Fruit fly (Drosophila melanogaster): ENCODE data around the gene CheA84a.

DNA sequence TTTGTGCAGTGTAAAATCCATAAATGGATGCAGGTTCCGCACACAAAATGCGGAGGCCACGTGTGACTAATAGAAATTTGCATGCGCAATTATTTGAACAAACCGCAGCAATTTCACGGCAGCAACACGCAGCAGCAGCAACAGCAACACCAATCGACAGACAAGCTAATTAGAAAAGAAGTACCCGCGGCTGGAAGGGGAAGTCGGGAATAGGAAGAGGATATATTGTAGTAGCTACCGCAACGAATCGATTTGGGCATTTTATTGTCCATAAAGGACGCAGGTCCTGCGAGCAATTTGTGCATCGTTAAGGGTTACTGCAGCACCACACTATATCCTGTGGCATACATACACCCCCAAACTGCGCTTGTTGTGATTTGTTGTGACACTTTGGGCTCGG is 11.5 kb downstream of the CheA84a start:
- TF ChIP-seq Sox102F (GFP tag; optimal IDR thresholded peaks at IDR 0.05) (no peak), slp2 (GFP tag; optimal IDR thresholded peaks at IDR 0.05) (no peak), Ptx1 (GFP tag; IDR thresholded peaks at IDR 0.05) (no peak), Hmr (GFP tag; optimal IDR thresholded peaks at IDR 0.05) (no peak), CG6683 (GFP tag; optimal IDR thresholded peaks at IDR 0.05) (no peak), rib (GFP tag; IDR thresholded peaks at IDR 0.05) (no peak), nau (GFP tag; optimal IDR thresholded peaks at IDR 0.05) (no peak), Xrp1 (GFP tag; IDR thresholded peaks at IDR 0.05) (no peak), Six4 (GFP tag; optimal IDR thresholded peaks at IDR 0.05) (no peak), pum (GFP tag; optimal IDR thresholded peaks at IDR 0.05) (no peak), NC2α (GFP tag; optimal IDR thresholded peaks at IDR 0.05) (no peak), lab (GFP tag; optimal IDR thresholded peaks at IDR 0.05) (no peak), ind (GFP tag; optimal IDR thresholded peaks at IDR 0.05) (no peak)
